Worm (Caenorhabditis elegans) whole organism, late embryonic: ENCODE data around the gene set-22.

Experiments used
- C08G9.2 ChIP-seq: sonication (generic microtip); optimal IDR thresholded peaks from 2 replicates; lab custom pipeline; 2016; ENCODE audit warnings: mild to moderate bottlenecking, missing genetic modification characterization, moderate library complexity, missing compliant biosample characterization
- F13H6.1 ChIP-seq: sonication (generic microtip); optimal IDR thresholded peaks from 2 replicates; lab custom pipeline; 2016; ENCODE audit warnings: missing genetic modification characterization, missing compliant biosample characterization
- K02D7.2 ChIP-seq: sonication (generic microtip); optimal IDR thresholded peaks from 2 replicates; lab custom pipeline; 2017; ENCODE audit warnings: mild to moderate bottlenecking, missing genetic modification characterization, missing compliant biosample characterization
- T23F11.4 ChIP-seq: fragments of 200-800 bp; sonication (Bioruptor generic); optimal IDR thresholded peaks from 2 replicates; lab custom pipeline; 2018; ENCODE audit warnings: mild to moderate bottlenecking, missing genetic modification characterization, missing compliant biosample characterization
- Y22D7AL.16 ChIP-seq: sonication (generic microtip); optimal IDR thresholded peaks from 2 replicates; lab custom pipeline; 2016; ENCODE audit warnings: missing genetic modification characterization, missing compliant biosample characterization
- ceh-14 ChIP-seq: sonication (generic microtip); optimal IDR thresholded peaks from 2 replicates; lab custom pipeline; 2016; ENCODE audit warnings: missing genotype, missing genetic modification characterization, missing compliant biosample characterization
- ceh-18 ChIP-seq: sonication (generic microtip); optimal IDR thresholded peaks from 2 replicates; lab custom pipeline; 2016; ENCODE audit warnings: missing genetic modification characterization, missing compliant biosample characterization
- ceh-2 ChIP-seq: sonication (generic microtip); optimal IDR thresholded peaks from 2 replicates; lab custom pipeline; 2016; ENCODE audit warnings: missing genotype, missing genetic modification characterization, missing compliant biosample characterization
- ceh-22 ChIP-seq: sonication (generic microtip); optimal IDR thresholded peaks from 2 replicates; lab custom pipeline; 2017; ENCODE audit warnings: missing biosample characterization, missing genetic modification characterization
- ceh-24 ChIP-seq: sonication (generic microtip); optimal IDR thresholded peaks from 2 replicates; lab custom pipeline; 2016; ENCODE audit warnings: mild to moderate bottlenecking, missing genetic modification characterization, missing compliant biosample characterization
- ceh-30 ChIP-seq: fragments of 150-350 bp; optimal IDR thresholded peaks from 2 replicates; lab custom pipeline; 2014; ENCODE audit warnings: missing biosample characterization, missing genetic modification characterization
- ceh-31 ChIP-seq: sonication (generic microtip); optimal IDR thresholded peaks from 2 replicates; lab custom pipeline; 2016; ENCODE audit warnings: missing genetic modification characterization, missing compliant biosample characterization
- ceh-34 ChIP-seq: sonication (generic microtip); optimal IDR thresholded peaks from 2 replicates; lab custom pipeline; 2016; ENCODE audit warnings: mild to moderate bottlenecking, missing genetic modification characterization, missing compliant biosample characterization
- ceh-45 ChIP-seq: fragments of 200-800 bp; sonication (Bioruptor generic); IDR thresholded peaks from 2 replicates; pipeline ENCODE4 v1.3.6; 2022; ENCODE audit warnings: missing genetic modification reagents, missing genetic modification characterization, missing compliant biosample characterization
- ceh-6 ChIP-seq: fragments of 200-800 bp; sonication (Bioruptor generic); optimal IDR thresholded peaks from 2 replicates; lab custom pipeline; 2018; ENCODE audit warnings: mild to moderate bottlenecking, missing genetic modification characterization, missing compliant biosample characterization
- dve-1 ChIP-seq: sonication (generic microtip); optimal IDR thresholded peaks from 2 replicates; lab custom pipeline; 2017; ENCODE audit warnings: antibody characterized with exemption, mild to moderate bottlenecking, missing genetic modification characterization, missing compliant biosample characterization
- elt-2 ChIP-seq: sonication (generic microtip); optimal IDR thresholded peaks from 2 replicates; lab custom pipeline; 2016; ENCODE audit warnings: missing genetic modification reagents, missing genetic modification characterization, missing compliant biosample characterization
- ets-4 ChIP-seq: sonication (generic microtip); optimal IDR thresholded peaks from 2 replicates; lab custom pipeline; 2016; ENCODE audit warnings: missing genetic modification characterization, missing compliant biosample characterization
- eyg-1 ChIP-seq: sonication (generic microtip); optimal IDR thresholded peaks from 2 replicates; lab custom pipeline; 2016; ENCODE audit warnings: missing genotype, missing genetic modification characterization, missing compliant biosample characterization
- fax-1 ChIP-seq: sonication (generic microtip); optimal IDR thresholded peaks from 2 replicates; lab custom pipeline; 2016; ENCODE audit warnings: missing genotype, missing genetic modification characterization, missing compliant biosample characterization
- fkh-10 ChIP-seq: fragments of 150-350 bp; optimal IDR thresholded peaks from 2 replicates; lab custom pipeline; 2014; ENCODE audit warnings: missing biosample characterization, missing genetic modification reagents, missing genetic modification characterization
- fkh-6 ChIP-seq: sonication (generic microtip); optimal IDR thresholded peaks from 2 replicates; lab custom pipeline; 2016; ENCODE audit warnings: missing genetic modification characterization, missing compliant biosample characterization
- hlh-13 ChIP-seq: fragments of 200-800 bp; sonication (Bioruptor generic); optimal IDR thresholded peaks from 2 replicates; lab custom pipeline; 2018; ENCODE audit warnings: mild to moderate bottlenecking, missing genetic modification characterization, missing compliant biosample characterization
- hlh-30 ChIP-seq: sonication (generic microtip); optimal IDR thresholded peaks from 2 replicates; lab custom pipeline; 2017; ENCODE audit warnings: antibody characterized with exemption, missing genetic modification characterization, missing compliant biosample characterization; ENCODE audit not compliant: insufficient read depth
- hlh-6 ChIP-seq: sonication (generic microtip); optimal IDR thresholded peaks from 2 replicates; lab custom pipeline; 2016; ENCODE audit warnings: missing genotype, missing genetic modification characterization, missing compliant biosample characterization
- hlh-8 ChIP-seq: sonication (generic microtip); optimal IDR thresholded peaks from 2 replicates; lab custom pipeline; 2016; ENCODE audit warnings: missing genotype, missing genetic modification characterization, missing compliant biosample characterization
- lim-6 ChIP-seq: sonication (generic microtip); optimal IDR thresholded peaks from 2 replicates; lab custom pipeline; 2016; ENCODE audit warnings: missing genetic modification characterization, missing compliant biosample characterization
- nfya-1 ChIP-seq: sonication (generic microtip); optimal IDR thresholded peaks from 2 replicates; lab custom pipeline; 2017; ENCODE audit warnings: missing genetic modification characterization, mild to moderate bottlenecking, missing compliant biosample characterization, antibody characterized with exemption, moderate library complexity
- nhr-11 ChIP-seq: fragments of 150-350 bp; optimal IDR thresholded peaks from 2 replicates; lab custom pipeline; 2014; ENCODE audit warnings: missing biosample characterization, missing genetic modification characterization
- pag-3 ChIP-seq: sonication (generic microtip); optimal IDR thresholded peaks from 2 replicates; lab custom pipeline; 2016; ENCODE audit warnings: missing compliant biosample characterization, missing genetic modification characterization, borderline replicate concordance
- pax-1 ChIP-seq: fragments of 150-350 bp; optimal IDR thresholded peaks from 2 replicates; lab custom pipeline; 2014; ENCODE audit warnings: missing biosample characterization, missing genetic modification characterization
- pros-1 ChIP-seq: fragments of 150-350 bp; optimal IDR thresholded peaks from 2 replicates; lab custom pipeline; 2014; ENCODE audit warnings: missing biosample characterization, missing genetic modification reagents, missing genetic modification characterization
- ref-2 ChIP-seq: sonication (generic microtip); optimal IDR thresholded peaks from 2 replicates; lab custom pipeline; 2016; ENCODE audit warnings: missing genetic modification characterization, missing compliant biosample characterization
- rnt-1 ChIP-seq: sonication (generic microtip); optimal IDR thresholded peaks from 2 replicates; lab custom pipeline; 2016; ENCODE audit warnings: missing genetic modification characterization, missing compliant biosample characterization
- sdc-2 ChIP-seq: sonication (generic microtip); optimal IDR thresholded peaks from 2 replicates; lab custom pipeline; 2016; ENCODE audit warnings: missing genotype, missing genetic modification characterization, missing compliant biosample characterization
- sox-2 ChIP-seq: fragments of 200-800 bp; sonication (Bioruptor generic); IDR thresholded peaks from 2 replicates; pipeline ENCODE4 v1.3.6; 2022; ENCODE audit warnings: missing genetic modification reagents, missing genetic modification characterization, missing compliant biosample characterization
- syd-9 ChIP-seq: sonication (generic microtip); optimal IDR thresholded peaks from 2 replicates; lab custom pipeline; 2016; ENCODE audit warnings: mild to moderate bottlenecking, missing genetic modification characterization, moderate library complexity, missing compliant biosample characterization
- tbx-2 ChIP-seq: sonication (generic microtip); optimal IDR thresholded peaks from 2 replicates; lab custom pipeline; 2016; ENCODE audit warnings: missing genetic modification characterization, missing compliant biosample characterization
- tbx-7 ChIP-seq: sonication (generic microtip); optimal IDR thresholded peaks from 2 replicates; lab custom pipeline; 2016; ENCODE audit warnings: missing genotype, missing genetic modification characterization, missing compliant biosample characterization
- ttx-3 ChIP-seq: sonication (generic microtip); optimal IDR thresholded peaks from 2 replicates; lab custom pipeline; 2016; ENCODE audit warnings: missing genetic modification reagents, missing genetic modification characterization, missing compliant biosample characterization
- unc-42 ChIP-seq: sonication (generic microtip); optimal IDR thresholded peaks from 2 replicates; lab custom pipeline; 2016; ENCODE audit warnings: missing genotype, missing genetic modification characterization, missing compliant biosample characterization
- unc-55 ChIP-seq: sonication (generic microtip); optimal IDR thresholded peaks from 2 replicates; lab custom pipeline; 2017; ENCODE audit warnings: missing biosample characterization, missing genetic modification reagents, missing genetic modification characterization
- unc-86 ChIP-seq: sonication (generic microtip); optimal IDR thresholded peaks from 2 replicates; lab custom pipeline; 2016; ENCODE audit warnings: missing genetic modification characterization, missing compliant biosample characterization
- zip-5 ChIP-seq: sonication (generic microtip); optimal IDR thresholded peaks from 2 replicates; lab custom pipeline; 2016; ENCODE audit warnings: missing genetic modification characterization, missing compliant biosample characterization
- ztf-16 ChIP-seq: sonication (generic microtip); optimal IDR thresholded peaks from 2 replicates; lab custom pipeline; 2017; ENCODE audit warnings: missing genetic modification characterization, missing compliant biosample characterization

The set-22 gene

DNA sequence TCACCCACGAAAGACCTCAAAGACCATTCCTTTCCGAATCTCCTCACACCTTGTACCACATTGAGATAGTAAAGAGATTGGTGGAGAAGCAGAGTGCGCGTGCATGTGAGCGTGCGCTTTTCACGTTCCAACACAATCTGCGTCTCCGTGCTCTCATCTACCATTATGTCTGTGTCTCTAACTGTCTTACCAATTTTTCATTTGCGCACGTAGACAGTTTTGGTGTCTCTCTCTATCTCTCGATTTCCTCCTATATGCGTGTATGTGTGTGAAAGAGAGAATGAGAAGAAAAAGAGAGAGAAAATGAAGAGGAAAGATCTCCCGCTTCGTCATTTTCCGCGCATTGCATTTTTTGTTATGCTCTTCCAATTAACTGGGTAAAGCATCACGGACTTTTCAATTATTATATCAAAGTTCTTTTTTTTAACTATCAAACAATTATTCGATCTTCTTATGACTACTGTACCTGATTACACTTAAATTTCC lies 29.9 kb downstream of the set-22 start:
- peak; percentile 83 for TF ChIP-seq unc-55 (GFP tag; lab: Kevin White, UChicago)
- TF ChIP-seq C08G9.2 (tag; lab: Kevin White, UChicago), result peak; percentile 35
- TF ChIP-seq pax-1 (tag; lab: Kevin White, UChicago), result peak; percentile 88
- no peak for TF ChIP-seq ceh-45
- TF ChIP-seq ceh-22 (tag; lab: Kevin White, UChicago), result peak; percentile 12
- TF ChIP-seq ceh-18 (tag; lab: Kevin White, UChicago), result peak; percentile 95
- TF ChIP-seq syd-9 (tag; lab: Kevin White, UChicago), result no peak
- no peak for TF ChIP-seq unc-86 (tag; lab: Kevin White, UChicago)
- no peak for TF ChIP-seq zip-5 (tag; lab: Kevin White, UChicago)
- no peak for TF ChIP-seq ttx-3 (tag; lab: Kevin White, UChicago)
- TF ChIP-seq ceh-6 (GFP tag; lab: Kevin White, UChicago), result no peak
- peak; percentile 64 for TF ChIP-seq ets-4 (tag; lab: Kevin White, UChicago)
- TF ChIP-seq fax-1 (tag; lab: Kevin White, UChicago), result no peak
- TF ChIP-seq nhr-11 (tag; lab: Kevin White, UChicago), result no peak
- peak; percentile 2 for TF ChIP-seq T23F11.4 (GFP tag; lab: Kevin White, UChicago)
- peak; percentile 95 for TF ChIP-seq ceh-31
- TF ChIP-seq F13H6.1, result peak; percentile 65
- peak; percentile 92 for TF ChIP-seq unc-42 (tag; lab: Kevin White, UChicago)
- peak; percentile 91 for TF ChIP-seq ref-2 (tag; lab: Kevin White, UChicago)
- TF ChIP-seq lim-6 (tag; lab: Kevin White, UChicago), result peak; percentile 41
- peak; percentile 50 for TF ChIP-seq ceh-14 (tag; lab: Kevin White, UChicago)
- TF ChIP-seq fkh-6 (tag; lab: Kevin White, UChicago), result peak; percentile 46
- peak; percentile 80 for TF ChIP-seq rnt-1
- TF ChIP-seq nfya-1, result peak; percentile 96
- peak; percentile 63 for TF ChIP-seq sdc-2 (tag; lab: Kevin White, UChicago)
- TF ChIP-seq ceh-2, result peak; percentile 41
- peak; percentile 58 for TF ChIP-seq ztf-16 (tag; lab: Kevin White, UChicago)
- TF ChIP-seq hlh-30 (tag; lab: Kevin White, UChicago), result peak; percentile 95
- TF ChIP-seq ceh-34 (tag; lab: Kevin White, UChicago), result peak; percentile 80
- peak; percentile 19 for TF ChIP-seq tbx-7 (tag; lab: Kevin White, UChicago)
- peak; percentile 83 for TF ChIP-seq pros-1 (tag; lab: Kevin White, UChicago)
- TF ChIP-seq tbx-2, result peak; percentile 91
- TF ChIP-seq elt-2, result peak; percentile 61
- peak; percentile 89 for TF ChIP-seq dve-1 (tag; lab: Kevin White, UChicago)
- TF ChIP-seq ceh-30 (tag; lab: Kevin White, UChicago), result peak; percentile 45
- TF ChIP-seq Y22D7AL.16 (tag; lab: Kevin White, UChicago), result no peak
- TF ChIP-seq eyg-1 (tag; lab: Kevin White, UChicago), result no peak
- TF ChIP-seq sox-2 (GFP tag; lab: Robert Waterston, UW), result peak; percentile 8; the same call in 1 of the 2 replicates

DNA sequence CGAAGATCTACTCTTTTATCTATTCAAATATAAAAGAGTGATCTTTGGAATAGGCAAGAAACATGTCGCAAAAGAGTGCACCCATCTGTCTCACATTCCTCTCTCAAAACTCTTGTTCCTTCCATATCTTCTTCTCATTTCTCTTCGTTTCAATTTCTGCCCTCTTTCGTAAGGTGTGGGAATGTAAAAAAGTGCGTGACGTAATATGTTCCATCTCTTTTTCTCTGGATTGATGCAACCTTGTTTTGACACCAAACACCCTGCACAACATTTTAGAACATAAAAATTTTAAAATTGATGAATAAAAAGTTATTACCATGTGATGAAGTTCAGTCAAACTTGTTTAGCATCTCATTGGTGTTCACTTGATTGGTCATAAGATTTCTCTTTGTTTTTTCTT lies 30.4 kb downstream of the set-22 start:
- no peak for TF ChIP-seq sdc-2 (tag; lab: Kevin White, UChicago)
- no peak for TF ChIP-seq ceh-14 (tag; lab: Kevin White, UChicago)
- no peak for TF ChIP-seq hlh-13 (GFP tag; lab: Kevin White, UChicago)
- no peak for TF ChIP-seq K02D7.2
- TF ChIP-seq pax-1 (tag; lab: Kevin White, UChicago), result no peak
- no peak for TF ChIP-seq ceh-34 (tag; lab: Kevin White, UChicago)
- no peak for TF ChIP-seq ttx-3 (tag; lab: Kevin White, UChicago)
- no peak for TF ChIP-seq pag-3 (tag; lab: Kevin White, UChicago)
- no peak for TF ChIP-seq hlh-6 (tag; lab: Kevin White, UChicago)
- TF ChIP-seq sox-2 (GFP tag; lab: Robert Waterston, UW), result no peak
- TF ChIP-seq hlh-8 (tag; lab: Kevin White, UChicago), result no peak
- TF ChIP-seq ceh-24 (tag; lab: Kevin White, UChicago), result no peak
- TF ChIP-seq fkh-10 (GFP tag; lab: Kevin White, UChicago), result no peak
- TF ChIP-seq ceh-30 (tag; lab: Kevin White, UChicago), result no peak
